Worm (Caenorhabditis elegans) whole organism, L4/young adult: ENCODE data around the gene nas-11.

Experiments used
- W03F9.2 ChIP-seq: fragments of 150-350 bp; optimal IDR thresholded peaks from 2 replicates; lab custom pipeline; 2014; ENCODE audit warnings: missing biosample characterization, missing genetic modification characterization
- dao-5 ChIP-seq: sonication (generic microtip); optimal IDR thresholded peaks from 2 replicates; lab custom pipeline; 2016; ENCODE audit warnings: missing genotype, missing genetic modification characterization, moderate library complexity, missing compliant biosample characterization
- him-1 ChIP-seq: sonication (generic microtip); optimal IDR thresholded peaks from 2 replicates; lab custom pipeline; 2016; ENCODE audit warnings: missing genotype, missing genetic modification reagents, missing genetic modification characterization, missing compliant biosample characterization

Gene nas-11

DNA sequence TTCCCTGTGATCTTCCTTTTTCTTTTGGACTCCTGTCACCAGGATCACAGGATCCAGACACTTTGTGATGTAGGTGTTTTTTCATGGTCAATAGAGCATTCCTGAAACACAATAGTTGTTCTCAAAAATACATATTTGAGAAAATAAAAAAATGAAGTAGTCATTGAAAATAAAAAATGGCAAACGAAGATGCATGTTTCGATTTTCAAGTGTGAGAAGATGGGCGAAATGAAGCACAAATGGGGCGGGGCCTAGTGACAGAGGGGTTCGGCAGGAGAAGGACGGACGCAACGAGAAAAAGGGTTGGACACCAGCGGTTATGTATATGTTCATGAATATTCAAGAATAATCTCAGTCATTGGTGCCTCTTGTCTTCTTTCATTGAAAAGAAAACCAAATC, 23.4 kb upstream of the nas-11 start, which contains the start of gene F38B6.6:
TSS of gene F38B6.6 (minus strand) at position 101 of the 400 bp plus-strand sequence.
- TF ChIP-seq him-1 (tag; lab: Kevin White, UChicago) (no peak), dao-5 (tag; lab: Kevin White, UChicago) (no peak), W03F9.2 (tag; lab: Kevin White, UChicago) (no peak)

DNA sequence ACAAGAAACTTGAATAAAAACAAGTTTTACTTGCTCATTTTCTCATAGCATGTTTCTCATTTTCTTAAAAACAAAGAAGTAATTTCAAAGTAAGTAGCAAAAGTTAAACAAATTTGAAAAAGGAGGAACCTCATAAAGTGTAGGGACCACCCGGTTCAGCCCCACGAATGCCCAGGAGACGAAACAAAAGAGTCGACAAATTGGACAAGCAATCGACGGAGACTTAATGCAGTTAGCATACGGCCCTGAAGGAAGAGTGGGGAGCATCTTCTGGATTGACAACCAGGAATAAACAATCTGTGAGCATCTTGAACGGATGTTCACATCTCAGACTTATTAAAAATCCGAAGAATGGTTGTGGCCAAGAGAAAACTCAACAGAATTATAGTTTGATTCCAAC, 21.7 kb upstream of the nas-11 start:
- no peak for TF ChIP-seq dao-5 (tag; lab: Kevin White, UChicago)
- TF ChIP-seq W03F9.2 (tag; lab: Kevin White, UChicago) = no peak
- TF ChIP-seq him-1 (tag; lab: Kevin White, UChicago) = no peak

DNA sequence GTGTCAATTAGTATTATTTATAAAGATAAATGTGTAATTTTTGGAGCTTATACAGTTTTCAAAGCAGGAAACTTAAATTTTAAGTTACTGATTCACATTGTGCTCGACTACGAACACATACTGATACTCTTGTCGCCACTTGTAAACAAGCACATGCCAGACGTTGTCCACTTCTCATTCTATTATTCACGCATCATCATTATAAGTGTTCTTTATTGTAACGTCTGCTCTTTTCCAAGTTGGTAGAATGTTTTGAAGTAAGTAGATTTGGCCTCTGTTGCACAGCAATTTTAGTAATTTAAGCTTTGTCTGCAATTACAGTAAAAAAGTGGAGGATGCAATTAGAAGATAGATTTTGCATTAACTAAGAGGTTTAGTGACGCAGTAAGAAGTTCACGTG, 20.5 kb upstream of the nas-11 start:
- TF ChIP-seq him-1 (tag; lab: Kevin White, UChicago) (no peak), dao-5 (tag; lab: Kevin White, UChicago) (no peak)

DNA sequence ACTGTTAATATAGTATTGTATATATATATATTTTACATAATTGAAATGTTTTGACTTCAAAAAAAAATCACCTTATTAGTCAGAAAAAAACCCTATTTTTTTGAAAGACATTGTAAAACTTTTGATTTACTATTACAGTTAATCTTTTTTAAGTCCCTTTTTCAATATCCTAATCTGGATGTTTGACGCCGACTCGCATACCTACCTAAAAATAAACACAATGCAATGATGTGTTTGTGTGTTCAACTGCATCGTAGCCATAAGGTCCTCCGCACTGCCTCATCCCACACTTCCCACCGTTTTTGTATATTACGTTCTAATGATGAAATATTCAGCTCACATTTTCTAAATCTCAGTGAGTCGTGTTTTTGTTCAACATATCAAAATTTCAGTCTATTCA, 20.0 kb upstream of the nas-11 start, which contains the start of gene F38B6.3:
TSS of gene F38B6.3 (plus strand) at position 301 of the 400 bp plus-strand sequence.
- TF ChIP-seq dao-5 (tag; lab: Kevin White, UChicago) (no peak), him-1 (tag; lab: Kevin White, UChicago) (no peak), W03F9.2 (tag; lab: Kevin White, UChicago) (no peak)

DNA sequence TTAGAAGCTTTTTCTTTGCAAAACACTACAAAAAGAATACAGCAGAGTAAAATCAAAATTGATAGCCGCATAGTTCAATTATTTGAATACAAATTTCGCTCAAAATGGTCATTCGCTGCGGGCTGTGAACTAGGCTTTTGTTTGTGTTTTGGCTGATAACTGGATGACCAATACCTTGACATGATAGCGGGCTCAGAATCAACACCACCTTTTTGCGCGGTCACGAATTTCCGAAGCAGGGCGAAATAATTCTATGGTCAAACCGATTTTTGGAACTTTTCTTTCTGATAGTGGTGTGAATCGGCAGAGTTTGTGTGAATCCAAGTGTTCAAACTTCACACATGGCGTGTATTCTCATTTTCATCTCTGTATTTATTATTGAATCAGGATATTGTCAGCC, 15.1 kb upstream of the nas-11 start, which contains the start of the genes F38B6.7 and F38B6.2:
TSS of gene F38B6.7 (minus strand) at position 101 of the 400 bp plus-strand sequence.
TSS of gene F38B6.2 (plus strand) at position 267 of the 400 bp plus-strand sequence.
- TF ChIP-seq dao-5 (tag; lab: Kevin White, UChicago) (no peak), W03F9.2 (tag; lab: Kevin White, UChicago) (no peak), him-1 (tag; lab: Kevin White, UChicago) (no peak)

DNA sequence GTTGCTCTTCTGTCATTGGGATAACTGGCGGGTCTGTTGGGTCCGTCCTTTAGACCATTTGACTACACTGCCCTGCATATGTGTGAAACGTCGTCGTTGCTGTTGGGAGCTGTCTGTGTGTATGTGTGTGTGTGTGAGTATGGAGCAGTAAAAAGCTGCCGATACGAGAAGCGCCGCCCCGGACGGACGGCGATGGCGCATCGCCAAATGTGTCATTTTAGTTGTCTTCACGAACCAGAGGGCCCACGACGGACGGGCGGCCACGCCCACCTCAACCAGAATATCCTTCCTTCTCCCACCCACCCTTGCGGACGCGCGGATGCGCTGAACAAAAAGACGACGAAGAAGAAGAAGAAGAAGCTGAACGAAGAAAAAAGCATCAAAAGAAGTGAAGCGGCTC, 11.1 kb upstream of the nas-11 start, which contains the start of gene acr-2:
TSS of gene acr-2 (plus strand) at position 301 of the 400 bp plus-strand sequence.
- TF ChIP-seq him-1 (tag; lab: Kevin White, UChicago) (no peak), W03F9.2 (tag; lab: Kevin White, UChicago) (no peak), dao-5 (tag; lab: Kevin White, UChicago) (no peak)

DNA sequence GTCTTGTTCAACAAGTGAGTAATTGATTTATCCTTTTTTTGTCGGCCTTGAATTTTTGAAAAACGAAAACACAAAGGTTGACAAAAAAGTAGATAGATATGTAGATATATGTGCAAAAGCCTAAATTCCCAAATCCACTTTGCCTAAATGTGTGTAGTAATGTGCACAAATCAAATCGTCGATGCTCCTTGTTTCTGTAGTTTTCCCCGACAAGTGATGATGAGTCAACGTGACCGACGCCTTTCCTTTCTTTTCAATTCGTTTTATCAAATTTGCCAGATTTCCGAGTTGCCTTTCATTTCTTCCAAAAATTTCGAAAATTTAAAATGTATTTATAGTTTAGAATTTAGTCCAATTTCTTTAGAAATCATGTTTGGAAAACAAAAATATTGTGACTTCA, 8.2 kb upstream of the nas-11 start:
- TF ChIP-seq W03F9.2 (tag; lab: Kevin White, UChicago) (no peak), him-1 (tag; lab: Kevin White, UChicago) (no peak), dao-5 (tag; lab: Kevin White, UChicago) (no peak)

DNA sequence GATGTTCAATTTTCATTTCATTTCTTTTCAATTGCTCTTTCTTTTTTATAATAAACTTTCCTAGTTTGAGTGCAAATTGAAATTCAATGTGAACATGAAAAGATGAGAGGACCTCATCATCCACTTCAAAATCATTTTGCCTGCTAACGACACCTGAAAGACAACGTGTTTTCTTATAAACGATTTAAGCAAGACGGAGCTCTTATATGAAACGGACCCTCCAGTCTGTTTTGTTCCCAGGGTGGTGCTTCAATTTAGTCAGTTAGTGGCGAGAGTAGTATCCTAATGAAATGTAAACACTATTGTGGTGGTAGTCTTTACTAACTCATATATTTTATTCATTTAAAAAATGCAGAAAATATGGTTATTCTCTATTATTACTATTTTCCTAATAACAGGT, 4.1 kb upstream of the nas-11 start, which contains the start of gene acr-3:
TSS of gene acr-3 (plus strand) at position 301 of the 400 bp plus-strand sequence.
- TF ChIP-seq dao-5 (tag; lab: Kevin White, UChicago) (no peak), him-1 (tag; lab: Kevin White, UChicago) (no peak), W03F9.2 (tag; lab: Kevin White, UChicago) (no peak)

DNA sequence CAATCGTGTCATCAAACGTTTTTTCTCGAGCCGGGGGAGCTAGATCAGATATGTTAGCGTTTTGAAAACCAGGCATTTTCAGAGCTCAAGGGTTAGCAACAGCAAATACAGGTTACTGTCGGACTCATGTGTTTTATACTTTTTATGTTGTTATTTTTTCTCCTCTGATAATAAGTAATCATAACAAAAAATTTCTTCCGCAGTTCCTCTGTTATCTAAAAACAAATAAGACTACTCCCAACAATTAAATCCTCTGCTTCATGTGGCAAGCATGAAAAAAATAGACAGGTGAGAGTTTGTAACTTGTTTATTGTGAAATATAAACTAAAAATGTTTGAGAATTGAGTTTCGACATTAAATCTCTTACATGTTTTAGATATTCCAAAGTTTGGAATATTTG, 5.2 kb downstream of the nas-11 start, which contains the start of gene smf-2:
TSS of gene smf-2 (minus strand) at position 101 of the 400 bp plus-strand sequence.
- TF ChIP-seq him-1 (tag; lab: Kevin White, UChicago) = no peak
- no peak for TF ChIP-seq dao-5 (tag; lab: Kevin White, UChicago)
- TF ChIP-seq W03F9.2 (tag; lab: Kevin White, UChicago) = no peak

DNA sequence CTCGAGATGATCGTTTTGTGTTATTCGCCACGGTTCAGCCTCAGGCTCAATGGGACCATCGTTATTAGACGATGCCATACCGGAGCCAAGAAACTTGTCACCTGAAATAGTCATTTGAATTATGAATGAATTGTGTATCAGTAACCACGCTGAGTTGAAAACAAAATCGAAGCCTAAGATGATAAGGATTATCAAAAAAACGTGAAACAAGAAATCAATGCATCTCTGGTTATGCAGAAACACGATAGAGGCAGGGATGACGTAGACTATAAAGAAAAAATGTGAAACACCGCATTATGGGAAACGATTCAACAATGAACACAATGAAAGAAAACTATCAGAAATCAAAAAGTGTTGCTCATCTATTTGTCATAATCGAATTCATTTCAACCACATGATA, 9.6 kb downstream of the nas-11 start, which contains the start of gene smf-1:
TSS of gene smf-1 (minus strand) at position 101 of the 400 bp plus-strand sequence.
- TF ChIP-seq dao-5 (tag; lab: Kevin White, UChicago) = no peak
- TF ChIP-seq W03F9.2 (tag; lab: Kevin White, UChicago) = no peak
- no peak for TF ChIP-seq him-1 (tag; lab: Kevin White, UChicago)

DNA sequence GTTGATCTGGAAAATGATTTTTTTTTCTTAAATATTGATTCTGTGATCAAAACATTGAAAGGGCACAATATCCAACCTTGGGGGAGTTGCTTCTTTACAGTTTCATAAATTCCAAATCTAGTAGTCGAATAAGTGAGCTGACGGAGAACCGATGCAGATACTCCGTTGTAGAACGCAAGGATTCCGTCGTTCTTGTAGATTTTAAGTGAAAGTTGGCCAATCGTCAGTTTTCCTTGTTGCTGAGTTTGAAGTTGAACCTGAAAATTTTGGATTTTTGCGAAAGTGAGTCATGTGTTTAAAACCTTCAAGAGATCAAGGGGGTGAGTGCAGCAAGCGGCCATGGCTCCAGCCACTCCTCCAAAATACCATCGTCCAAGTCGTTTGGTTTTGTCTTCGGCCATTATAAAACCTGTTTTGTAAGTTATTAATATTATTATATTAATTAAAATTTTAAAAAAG, 11.9 kb downstream of the nas-11 start, which contains the start of gene slc-25A10:
TSS of gene slc-25A10 (minus strand) at position 409 of the 459 bp plus-strand sequence.
- TF ChIP-seq dao-5 (tag; lab: Kevin White, UChicago) (no peak), W03F9.2 (tag; lab: Kevin White, UChicago) (no peak), him-1 (tag; lab: Kevin White, UChicago) (no peak)

DNA sequence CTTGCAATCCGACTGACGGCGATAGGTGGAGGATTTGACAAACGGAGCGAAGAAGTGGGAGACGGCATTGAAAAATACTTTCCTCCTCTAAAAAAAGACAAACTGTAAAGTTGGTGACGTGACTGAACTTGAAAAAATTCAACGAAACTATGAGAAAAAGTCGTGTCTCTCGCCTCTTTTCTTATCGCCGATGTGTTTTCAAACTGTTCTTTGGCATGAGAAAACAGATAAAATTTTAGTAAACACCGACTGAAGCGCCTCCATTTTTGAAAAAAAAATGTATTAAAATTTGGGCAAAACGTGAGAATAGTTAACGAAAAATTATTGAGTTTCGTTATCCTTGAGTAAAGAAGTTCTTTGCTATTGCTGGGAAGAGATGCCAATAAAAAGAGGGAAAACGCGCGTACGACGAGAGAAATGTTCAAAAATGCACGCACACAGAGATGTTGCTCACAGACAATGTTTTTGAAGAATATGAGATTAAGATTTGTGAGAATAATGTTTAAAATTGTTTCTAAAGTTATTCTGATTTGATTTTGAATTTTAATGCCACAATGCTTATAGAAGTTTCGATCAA, 15.5 kb downstream of the nas-11 start:
- no peak for TF ChIP-seq dao-5 (tag; lab: Kevin White, UChicago)
- TF ChIP-seq W03F9.2 (tag; lab: Kevin White, UChicago) = no peak

DNA sequence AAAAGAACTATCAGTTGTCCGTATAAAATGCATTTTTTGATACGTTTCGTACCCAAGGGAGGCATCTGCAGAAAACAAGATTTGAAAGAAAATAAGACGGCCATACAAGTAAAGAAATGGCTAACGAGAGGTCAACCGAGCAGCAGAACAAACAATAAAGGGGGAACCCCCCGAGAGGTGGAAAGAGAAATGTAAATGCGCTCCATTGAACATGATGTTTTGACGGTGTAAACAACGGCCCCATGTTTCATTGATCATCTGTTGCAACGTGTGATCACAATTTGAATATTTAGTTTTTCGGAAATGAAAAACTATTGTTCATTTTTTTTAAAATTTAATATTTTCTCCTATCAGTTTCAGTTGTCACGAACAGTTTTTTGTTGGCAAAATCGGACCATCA, 16.2 kb downstream of the nas-11 start, which contains the start of gene K11G12.6:
TSS of gene K11G12.6 (minus strand) at position 65 of the 400 bp plus-strand sequence.
- TF ChIP-seq dao-5 (tag; lab: Kevin White, UChicago) = no peak
- TF ChIP-seq W03F9.2 (tag; lab: Kevin White, UChicago) = no peak
- no peak for TF ChIP-seq him-1 (tag; lab: Kevin White, UChicago)
